Worm (Caenorhabditis elegans) whole organism, L4 larva: ENCODE results near the gene trcs-1.

ENCODE experiments used
- aly-2 ChIP-seq: sonication (generic microtip); optimal IDR thresholded peaks from 2 replicates; lab custom pipeline; 2018; ENCODE audit warnings: missing biosample characterization, missing genetic modification characterization
- ama-1 ChIP-seq: fragments of 150-350 bp; optimal IDR thresholded peaks from 2 replicates; lab custom pipeline; 2014; ENCODE audit warnings: inconsistent platforms, mixed read lengths
- ceh-28 ChIP-seq: fragments of 150-350 bp; optimal IDR thresholded peaks from 2 replicates; lab custom pipeline; 2014; ENCODE audit warnings: missing biosample characterization, missing genetic modification reagents, missing genetic modification characterization
- ceh-82 ChIP-seq: sonication (generic microtip); optimal IDR thresholded peaks from 2 replicates; lab custom pipeline; 2017; ENCODE audit warnings: missing biosample characterization, missing genetic modification characterization
- dpl-1 ChIP-seq: fragments of 150-350 bp; optimal IDR thresholded peaks from 2 replicates; lab custom pipeline; 2014; ENCODE audit warnings: missing biosample characterization, missing genetic modification reagents, missing genetic modification characterization
- egl-27 ChIP-seq: sonication (generic microtip); optimal IDR thresholded peaks from 3 replicates; lab custom pipeline; 2017; ENCODE audit warnings: missing biosample characterization, missing genetic modification reagents, missing genetic modification characterization
- lin-15B ChIP-seq: fragments of 150-350 bp; sonication (generic microtip); optimal IDR thresholded peaks from 3 replicates; lab custom pipeline; 2014; ENCODE audit warnings: missing biosample characterization, missing genetic modification characterization
- mxl-2 ChIP-seq: fragments of 200-800 bp; sonication (Bioruptor generic); conservative IDR thresholded peaks from 2 replicates; pipeline ENCODE4 v1.3.6; 2022; ENCODE audit warnings: missing genetic modification reagents, missing genetic modification characterization, missing compliant biosample characterization
- nhr-11 ChIP-seq: fragments of 150-350 bp; optimal IDR thresholded peaks from 2 replicates; lab custom pipeline; 2014; ENCODE audit warnings: missing biosample characterization, missing genetic modification characterization
- nhr-28 ChIP-seq: fragments of 150-350 bp; optimal IDR thresholded peaks from 2 replicates; lab custom pipeline; 2014; ENCODE audit warnings: missing biosample characterization, missing genetic modification characterization
- nhr-6 ChIP-seq: fragments of 150-350 bp; optimal IDR thresholded peaks from 2 replicates; lab custom pipeline; 2014; ENCODE audit warnings: missing biosample characterization, missing genetic modification characterization
- pha-4 ChIP-seq, 2 experiments: fragments of 150-350 bp in 1 of 2; fragments of 200-800 bp in 1 of 2; sonication (Bioruptor generic) in 1 of 2; IDR thresholded peaks in 1 of 2; optimal IDR thresholded peaks in 1 of 2; 2 replicates each; pipeline versions ENCODE4 v1.3.6 to Lab custom; 2014 to 2022; ENCODE audit warnings: missing genetic modification characterization in 2 of 2, missing genetic modification reagents in 2 of 2, missing biosample characterization in 1 of 2, missing compliant biosample characterization in 1 of 2
- snpc-1.2 ChIP-seq: fragments of 200-800 bp; sonication (Bioruptor generic); IDR thresholded peaks from 2 replicates; pipeline ENCODE4 v1.3.6; 2022; ENCODE audit warnings: missing genetic modification reagents, missing genetic modification characterization, missing compliant biosample characterization
- snpc-4 ChIP-seq: fragments of 150-350 bp; optimal IDR thresholded peaks from 2 replicates; lab custom pipeline; 2014; ENCODE audit warnings: missing biosample characterization, missing genetic modification characterization

DNA sequence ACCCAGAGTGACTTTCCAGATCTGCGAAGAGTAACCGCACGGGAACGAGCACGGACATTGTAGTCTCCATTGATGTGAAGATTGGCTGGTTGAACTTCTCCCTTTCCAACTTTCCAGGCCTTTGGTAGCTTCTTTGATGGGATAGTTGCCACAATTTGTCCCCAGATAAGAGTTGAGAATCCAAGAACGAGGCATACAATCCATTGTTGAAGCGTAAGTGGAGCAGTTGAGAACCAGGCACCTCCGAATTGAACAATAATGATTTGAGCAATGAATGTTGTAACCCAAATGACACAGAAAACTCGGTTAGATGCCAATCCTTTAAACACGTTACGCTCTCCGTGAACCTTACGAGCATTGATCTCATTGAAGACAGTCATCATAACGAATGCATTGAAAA, 38.4 kb upstream of the trcs-1 start:
- no peak for TF ChIP-seq nhr-28
- TF ChIP-seq pha-4 (GFP tag; IDR thresholded peaks at IDR 0.05; lab: Robert Waterston, UW): no peak
- no peak for TF ChIP-seq pha-4 (tag; optimal IDR thresholded peaks at IDR 0.05; lab: Kevin White, UChicago)
- no peak for TF ChIP-seq lin-15B (tag; lab: Kevin White, UChicago)
- TF ChIP-seq snpc-1.2 (GFP tag; lab: Robert Waterston, UW): no peak
- TF ChIP-seq ama-1: no peak
- no peak for TF ChIP-seq mxl-2
- no peak for TF ChIP-seq snpc-4 (tag; lab: Kevin White, UChicago)
- no peak for TF ChIP-seq nhr-11 (tag; lab: Kevin White, UChicago)
- TF ChIP-seq egl-27 (tag; lab: Kevin White, UChicago): no peak
- TF ChIP-seq nhr-6 (tag; lab: Kevin White, UChicago): no peak
- no peak for TF ChIP-seq ceh-82
- no peak for TF ChIP-seq ceh-28 (tag; lab: Kevin White, UChicago)
- TF ChIP-seq dpl-1 (GFP tag; lab: Kevin White, UChicago): no peak
- TF ChIP-seq aly-2 (tag; lab: Kevin White, UChicago): no peak
